Worm (Caenorhabditis elegans) whole organism, L3 larva: ENCODE measurements around the gene EEED8.14.

Experiments used
- ZK546.5 ChIP-seq: sonication (generic microtip); optimal IDR thresholded peaks from 2 replicates; lab custom pipeline; 2017; ENCODE audit warnings: missing biosample characterization, missing genetic modification characterization
- aly-2 ChIP-seq: fragments of 150-350 bp; optimal IDR thresholded peaks from 2 replicates; lab custom pipeline; 2014; ENCODE audit warnings: missing biosample characterization, missing genetic modification characterization
- nhr-237 ChIP-seq: fragments of 150-350 bp; optimal IDR thresholded peaks from 2 replicates; lab custom pipeline; 2014; ENCODE audit warnings: missing biosample characterization, missing genetic modification characterization
- nhr-77 ChIP-seq: fragments of 150-350 bp; optimal IDR thresholded peaks from 2 replicates; lab custom pipeline; 2014; ENCODE audit warnings: missing biosample characterization, missing genetic modification characterization

ce11 chrII:5408924-5409323 lies 4.9 kb downstream of the EEED8.14 start, which contains the start of the genes EEED8.12 and EEED8.4:
- TF ChIP-seq aly-2 (tag; lab: Kevin White, UChicago) (no peak), ZK546.5 (tag; lab: Kevin White, UChicago) (no peak), nhr-237 (tag; lab: Kevin White, UChicago) (no peak), nhr-77 (tag; lab: Kevin White, UChicago) (no peak)
